Fruit fly (Drosophila melanogaster) whole organism, embryonic: Measurements from ENCODE around the gene Lcp65Ag2.
A peak's percentile ranks its signal among the peaks of the same experiment; 100 is the strongest.

Experiments
- Asciz ChIP-seq: fragments of 200-800 bp; sonication (Bioruptor generic); optimal IDR thresholded peaks from 2 replicates; lab custom pipeline; 2017; ENCODE audit warnings: missing biosample characterization, mild to moderate bottlenecking, missing genetic modification characterization, missing genetic modification reagents
- Blimp-1 ChIP-seq: fragments of 200-800 bp; sonication (Bioruptor generic); optimal IDR thresholded peaks from 3 replicates; lab custom pipeline; 2018; ENCODE audit warnings: missing biosample characterization, missing genetic modification characterization, mild to moderate bottlenecking, moderate library complexity, missing genetic modification reagents
- BtbVII ChIP-seq: fragments of 200-800 bp; sonication (Bioruptor generic); optimal IDR thresholded peaks from 3 replicates; lab custom pipeline; 2017; ENCODE audit warnings: missing biosample characterization, mild to moderate bottlenecking, missing genetic modification characterization
- CG10543 ChIP-seq: fragments of 200-800 bp; sonication (Bioruptor generic); optimal IDR thresholded peaks from 3 replicates; lab custom pipeline; 2017; ENCODE audit warnings: missing biosample characterization, mild to moderate bottlenecking, missing genetic modification characterization, moderate library complexity
- CG11093 ChIP-seq: fragments of 200-800 bp; sonication (Bioruptor generic); IDR thresholded peaks from 3 replicates; pipeline ENCODE4 v1.3.6; 2022; ENCODE audit warnings: missing biosample characterization, missing genetic modification characterization
- CG11560 ChIP-seq: fragments of 200-800 bp; sonication (Bioruptor generic); IDR thresholded peaks from 3 replicates; pipeline ENCODE4 v1.3.6; 2022; ENCODE audit warnings: missing biosample characterization, missing genetic modification characterization
- CG12219 ChIP-seq: fragments of 200-800 bp; sonication (Bioruptor generic); optimal IDR thresholded peaks from 3 replicates; lab custom pipeline; 2018; ENCODE audit warnings: missing biosample characterization, mild to moderate bottlenecking, missing genetic modification characterization
- CG13624 ChIP-seq: fragments of 200-800 bp; sonication (Bioruptor generic); optimal IDR thresholded peaks from 2 replicates; lab custom pipeline; 2016; ENCODE audit warnings: missing biosample characterization, missing genetic modification characterization
- CG14667 ChIP-seq: fragments of 200-800 bp; sonication (Bioruptor generic); IDR thresholded peaks from 2 replicates; pipeline ENCODE4 v1.3.6; 2022; ENCODE audit warnings: missing biosample characterization, missing genetic modification characterization
- CG14860 ChIP-seq: fragments of 200-800 bp; sonication (Bioruptor generic); IDR thresholded peaks from 3 replicates; pipeline ENCODE4 v1.3.6; 2022; ENCODE audit warnings: missing biosample characterization, missing genetic modification characterization; ENCODE audit not compliant: partially characterized antibody
- CG16813 ChIP-seq: fragments of 200-800 bp; sonication (Bioruptor generic); IDR thresholded peaks from 3 replicates; pipeline ENCODE4 v1.3.6; 2022; ENCODE audit warnings: missing biosample characterization, missing genetic modification characterization; ENCODE audit not compliant: partially characterized antibody
- CG30403 ChIP-seq: fragments of 200-800 bp; sonication (Bioruptor generic); optimal IDR thresholded peaks from 3 replicates; lab custom pipeline; 2016; ENCODE audit warnings: missing biosample characterization, missing genetic modification characterization
- CG3065 ChIP-seq: fragments of 200-800 bp; sonication (Bioruptor generic); optimal IDR thresholded peaks from 2 replicates; lab custom pipeline; 2016; ENCODE audit warnings: missing biosample characterization, missing genetic modification characterization
- CG31388 ChIP-seq: fragments of 200-800 bp; sonication (Bioruptor generic); optimal IDR thresholded peaks from 2 replicates; lab custom pipeline; 2016; ENCODE audit warnings: missing biosample characterization, missing genetic modification characterization
- CG4707 ChIP-seq: fragments of 200-800 bp; sonication (Bioruptor generic); optimal IDR thresholded peaks from 2 replicates; lab custom pipeline; 2018; ENCODE audit warnings: missing biosample characterization, mild to moderate bottlenecking, missing genetic modification characterization, moderate library complexity
- CG6791 ChIP-seq: fragments of 200-800 bp; sonication (Bioruptor generic); IDR thresholded peaks from 3 replicates; pipeline ENCODE4 v1.3.6; 2022; ENCODE audit warnings: missing biosample characterization, missing genetic modification characterization; ENCODE audit not compliant: partially characterized antibody
- CG7357 ChIP-seq: fragments of 200-800 bp; sonication (Bioruptor generic); IDR thresholded peaks from 3 replicates; pipeline ENCODE4 v1.3.6; 2022; ENCODE audit warnings: missing biosample characterization, missing genetic modification characterization
- Chrac-16 ChIP-seq: fragments of 200-800 bp; sonication (Bioruptor generic); optimal IDR thresholded peaks from 3 replicates; lab custom pipeline; 2016; ENCODE audit warnings: missing biosample characterization, missing genetic modification characterization
- Doc2 ChIP-seq: fragments of 200-800 bp; sonication (Bioruptor generic); IDR thresholded peaks from 2 replicates; pipeline ENCODE4 v1.3.6; 2022; ENCODE audit warnings: missing biosample characterization, missing genetic modification characterization
- Fer1 ChIP-seq: fragments of 200-800 bp; sonication (Bioruptor generic); optimal IDR thresholded peaks from 2 replicates; lab custom pipeline; 2017; ENCODE audit warnings: missing biosample characterization, mild to moderate bottlenecking, missing genetic modification characterization
- Gug ChIP-seq: fragments of 200-800 bp; sonication (Bioruptor generic); IDR thresholded peaks from 4 replicates; pipeline ENCODE4 v1.3.6; 2022; ENCODE audit warnings: missing biosample characterization, missing genetic modification characterization
- HLH4C ChIP-seq: fragments of 200-800 bp; sonication (Bioruptor generic); IDR thresholded peaks from 3 replicates; pipeline ENCODE4 v1.3.6; 2022; ENCODE audit warnings: missing biosample characterization, missing genetic modification characterization; ENCODE audit not compliant: partially characterized antibody
- Hey ChIP-seq: fragments of 200-800 bp; sonication (Bioruptor generic); optimal IDR thresholded peaks from 3 replicates; lab custom pipeline; 2018; ENCODE audit warnings: missing biosample characterization, mild to moderate bottlenecking, missing genetic modification characterization
- Hr3 ChIP-seq: fragments of 200-800 bp; sonication (Bioruptor generic); optimal IDR thresholded peaks from 3 replicates; lab custom pipeline; 2016; ENCODE audit warnings: missing biosample characterization, missing genetic modification characterization
- Lim3 ChIP-seq: fragments of 200-800 bp; sonication (Bioruptor generic); IDR thresholded peaks from 2 replicates; pipeline ENCODE4 v1.3.6; 2022; ENCODE audit warnings: missing biosample characterization, missing genetic modification characterization
- Mad ChIP-seq: fragments of 200-800 bp; sonication (Bioruptor generic); optimal IDR thresholded peaks from 2 replicates; lab custom pipeline; 2016; ENCODE audit warnings: missing biosample characterization, missing genetic modification characterization
- NC2β ChIP-seq: fragments of 200-800 bp; sonication (Bioruptor generic); optimal IDR thresholded peaks from 2 replicates; lab custom pipeline; 2016; ENCODE audit warnings: missing biosample characterization, missing genetic modification characterization
- NFAT ChIP-seq: fragments of 200-800 bp; sonication (Bioruptor generic); IDR thresholded peaks from 2 replicates; pipeline ENCODE4 v1.3.6; 2022; ENCODE audit warnings: missing biosample characterization, missing genetic modification characterization
- Oaz ChIP-seq: fragments of 200-800 bp; sonication (Bioruptor generic); IDR thresholded peaks from 2 replicates; pipeline ENCODE4 v1.3.6; 2022; ENCODE audit warnings: missing biosample characterization, missing genetic modification characterization
- Opbp ChIP-seq: fragments of 200-800 bp; sonication (Bioruptor generic); IDR thresholded peaks from 3 replicates; pipeline ENCODE4 v1.3.6; 2022; ENCODE audit warnings: missing biosample characterization, missing genetic modification characterization; ENCODE audit not compliant: partially characterized antibody
- Poxn ChIP-seq: fragments of 200-800 bp; sonication (Bioruptor generic); IDR thresholded peaks from 2 replicates; pipeline ENCODE4 v1.3.6; 2022; ENCODE audit warnings: missing biosample characterization, missing genetic modification characterization
- Spps ChIP-seq: fragments of 200-800 bp; sonication (Bioruptor generic); optimal IDR thresholded peaks from 2 replicates; lab custom pipeline; 2018; ENCODE audit warnings: missing biosample characterization, mild to moderate bottlenecking, missing genetic modification characterization
- Ssrp ChIP-seq: fragments of 200-800 bp; sonication (Bioruptor generic); optimal IDR thresholded peaks from 2 replicates; lab custom pipeline; 2018; ENCODE audit warnings: missing biosample characterization, mild to moderate bottlenecking, missing genetic modification characterization, moderate library complexity
- Taf1 ChIP-seq: fragments of 200-800 bp; sonication (Bioruptor generic); IDR thresholded peaks from 2 replicates; pipeline ENCODE4 v1.3.6; 2022; ENCODE audit warnings: missing biosample characterization, missing genetic modification characterization
- abd-A ChIP-seq: fragments of 200-800 bp; sonication (Bioruptor generic); optimal IDR thresholded peaks from 3 replicates; lab custom pipeline; 2019; ENCODE audit warnings: missing biosample characterization, mild to moderate bottlenecking, missing genetic modification characterization, moderate library complexity
- ash1 ChIP-seq: fragments of 200-800 bp; sonication (Bioruptor generic); optimal IDR thresholded peaks from 2 replicates; lab custom pipeline; 2018; ENCODE audit warnings: missing biosample characterization, mild to moderate bottlenecking, missing genetic modification characterization
- bigmax ChIP-seq: fragments of 200-800 bp; sonication (Bioruptor generic); optimal IDR thresholded peaks from 2 replicates; lab custom pipeline; 2018; ENCODE audit warnings: missing biosample characterization, mild to moderate bottlenecking, missing genetic modification characterization
- dati ChIP-seq: fragments of 200-800 bp; sonication (Bioruptor generic); IDR thresholded peaks from 2 replicates; pipeline ENCODE4 v1.3.6; 2022; ENCODE audit warnings: missing biosample characterization, missing genetic modification characterization
- dmrt99B ChIP-seq: fragments of 200-800 bp; sonication (Bioruptor generic); optimal IDR thresholded peaks from 2 replicates; lab custom pipeline; 2018; ENCODE audit warnings: missing biosample characterization, mild to moderate bottlenecking, missing genetic modification characterization, moderate library complexity
- mirr ChIP-seq: fragments of 200-800 bp; sonication (Bioruptor generic); optimal IDR thresholded peaks from 3 replicates; lab custom pipeline; 2018; ENCODE audit warnings: missing biosample characterization, mild to moderate bottlenecking, missing genetic modification characterization
- nau ChIP-seq: fragments of 200-800 bp; sonication (Bioruptor generic); optimal IDR thresholded peaks from 3 replicates; lab custom pipeline; 2017; ENCODE audit warnings: missing biosample characterization, mild to moderate bottlenecking, missing genetic modification characterization, missing genetic modification reagents
- pan ChIP-seq, 4 experiments: fragments of >200 bp in 3 of 4; fragments of 200-800 bp in 1 of 4; sonication (Bioruptor generic) in 1 of 4; optimal IDR thresholded peaks in 3 of 4; IDR thresholded peaks in 1 of 4; 2 replicates each; pipeline versions ENCODE4 v1.3.6 to Lab custom; 2017 to 2022; ENCODE audit warnings: missing biosample characterization in 2 of 4, missing genetic modification characterization in 2 of 4, mixed read lengths in 1 of 4
- pum ChIP-seq: fragments of 200-800 bp; sonication (Bioruptor generic); optimal IDR thresholded peaks from 2 replicates; lab custom pipeline; 2016; ENCODE audit warnings: missing biosample characterization, missing genetic modification characterization
- scrt ChIP-seq: fragments of 200-800 bp; sonication (Bioruptor generic); optimal IDR thresholded peaks from 2 replicates; lab custom pipeline; 2018; ENCODE audit warnings: missing biosample characterization, mild to moderate bottlenecking, missing genetic modification characterization, moderate library complexity
- slou ChIP-seq: fragments of 200-800 bp; sonication (Bioruptor generic); optimal IDR thresholded peaks from 3 replicates; lab custom pipeline; 2016; ENCODE audit warnings: missing biosample characterization, missing genetic modification characterization
- unpg ChIP-seq: fragments of 200-800 bp; sonication (Bioruptor generic); optimal IDR thresholded peaks from 3 replicates; lab custom pipeline; 2018; ENCODE audit warnings: missing biosample characterization, mild to moderate bottlenecking, missing genetic modification characterization, moderate library complexity
- vnd ChIP-seq: fragments of 200-800 bp; sonication (Bioruptor generic); IDR thresholded peaks from 3 replicates; pipeline ENCODE4 v1.3.6; 2022; ENCODE audit warnings: missing biosample characterization, missing genetic modification characterization; ENCODE audit not compliant: partially characterized antibody

Gene Lcp65Ag2

DNA sequence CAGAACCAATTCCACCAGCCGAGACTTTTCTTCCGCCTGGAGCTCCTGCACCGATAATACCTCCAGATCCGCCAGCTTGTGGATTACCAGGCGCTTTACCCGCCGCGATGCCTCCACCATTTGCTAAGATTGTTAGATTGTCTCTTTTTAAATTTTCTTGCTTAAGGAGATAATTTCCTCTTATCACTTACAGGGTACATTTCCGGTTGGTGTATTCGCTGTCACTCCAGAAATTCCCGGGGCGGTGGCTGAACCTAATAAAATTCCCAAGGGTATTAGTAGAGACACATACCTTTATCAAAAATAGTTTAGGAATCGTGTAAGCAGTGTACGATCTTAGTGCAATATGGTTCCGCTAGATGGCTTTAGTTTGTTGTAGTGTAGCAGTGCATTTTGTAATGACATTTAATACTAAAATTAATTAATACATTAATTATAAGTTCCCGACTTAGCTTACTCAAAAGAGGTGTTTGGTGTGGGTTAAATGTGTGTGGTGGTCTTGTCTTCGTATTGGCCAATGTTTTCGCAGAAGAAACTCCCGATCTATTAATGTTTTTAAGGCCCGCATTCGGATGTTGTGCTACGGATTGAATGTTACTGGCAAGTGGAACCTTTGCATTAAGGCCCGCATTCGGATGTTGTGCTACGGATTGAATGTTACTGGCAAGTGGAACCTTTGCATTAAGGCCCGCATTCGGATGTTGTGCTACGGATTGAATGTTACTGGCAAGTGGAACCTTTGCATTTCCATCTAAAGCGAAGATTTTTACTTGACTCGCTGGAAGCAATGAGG is 8.6 kb downstream of the Lcp65Ag2 start:
- TF ChIP-seq Taf1 (GFP tag; lab: Robert Waterston, UW) (peak; percentile 42), Oaz (GFP tag; lab: Robert Waterston, UW) (peak; percentile 59), vnd (no peak), Opbp (no peak), bigmax (GFP tag; lab: Kevin White, UChicago) (peak; percentile 68), mirr (GFP tag; lab: Kevin White, UChicago) (peak; percentile 84), Doc2 (GFP tag; lab: Robert Waterston, UW) (no peak), Lim3 (no peak), Spps (tag; lab: Kevin White, UChicago) (peak; percentile 49), scrt (peak; percentile 76), CG14667 (GFP tag; lab: Robert Waterston, UW) (no peak), CG7357 (GFP tag; lab: Robert Waterston, UW) (peak; percentile 88), Hr3 (GFP tag; lab: Kevin White, UChicago) (no peak), NC2β (peak; percentile 50), unpg (GFP tag; lab: Kevin White, UChicago) (peak; percentile 76), abd-A (tag; lab: Kevin White, UChicago) (no peak), nau (GFP tag; lab: Kevin White, UChicago) (peak; percentile 87), CG30403 (peak; percentile 53), Hey (peak; percentile 43), CG31388 (GFP tag; lab: Kevin White, UChicago) (no peak), Ssrp (tag; lab: Kevin White, UChicago) (peak; percentile 13), BtbVII (GFP tag; lab: Kevin White, UChicago) (peak; percentile 85), NFAT (GFP tag; lab: Robert Waterston, UW) (peak; percentile 89), CG14860 (GFP tag; lab: Robert Waterston, UW) (no peak), CG4707 (GFP tag; lab: Kevin White, UChicago) (peak; percentile 83), Poxn (GFP tag; lab: Robert Waterston, UW) (no peak), Fer1 (GFP tag; lab: Kevin White, UChicago) (peak; percentile 89), ash1 (GFP tag; lab: Kevin White, UChicago) (peak; percentile 77), Chrac-16 (GFP tag; lab: Kevin White, UChicago) (no peak), CG11560 (tag; lab: Robert Waterston, UW) (no peak), slou (peak; percentile 2), CG10543 (GFP tag; lab: Kevin White, UChicago) (peak; percentile 59), Mad (GFP tag; lab: Kevin White, UChicago) (peak; percentile 27), CG12219 (GFP tag; lab: Kevin White, UChicago) (peak; percentile 76), pan (optimal IDR thresholded peaks at IDR 0.05; lab: Kevin White, UChicago) (no peak), pan (GFP tag; optimal IDR thresholded peaks at IDR 0.05 in 1 of 2, IDR thresholded peaks at IDR 0.05 in 1 of 2) (peak in 1 of 2 experiments; percentile 88), CG16813 (GFP tag; lab: Robert Waterston, UW) (no peak), CG6791 (GFP tag; lab: Robert Waterston, UW) (no peak), HLH4C (GFP tag; lab: Robert Waterston, UW) (no peak), dmrt99B (tag; lab: Kevin White, UChicago) (peak; percentile 55), dati (peak; percentile 83), CG13624 (GFP tag; lab: Kevin White, UChicago) (peak; percentile 13), pum (GFP tag; lab: Kevin White, UChicago) (no peak), Asciz (GFP tag; lab: Kevin White, UChicago) (peak; percentile 83), CG3065 (GFP tag; lab: Kevin White, UChicago) (no peak), CG11093 (GFP tag; lab: Robert Waterston, UW) (no peak; the same call in 2 of the 3 replicates), Gug (GFP tag; lab: Robert Waterston, UW) (peak; percentile 20; the same call in 1 of the 4 replicates), Blimp-1 (GFP tag; lab: Kevin White, UChicago) (peak; percentile 42)
